Fruit fly (Drosophila melanogaster): ENCODE measurements around the gene CG6885.

CG6885 gene

dm6 chr3L:18771095-18772013, 27.1 kb downstream of the CG6885 start (continued):
- peak; percentile 30; the same call in 1 of the 2 replicates for TF ChIP-seq Gug (GFP tag; IDR thresholded peaks at IDR 0.05)
- no peak for TF ChIP-seq Ets21C (GFP tag; optimal IDR thresholded peaks at IDR 0.05)
- TF ChIP-seq eg (GFP tag; IDR thresholded peaks at IDR 0.05), result peak; percentile 90
- peak; percentile 68 for TF ChIP-seq Sox14 (GFP tag; optimal IDR thresholded peaks at IDR 0.05)
- TF ChIP-seq CG11762 (GFP tag; optimal IDR thresholded peaks at IDR 0.05; ENCODE audit: insufficient read depth), result peak; percentile 1
- TF ChIP-seq CG10669 (GFP tag; optimal IDR thresholded peaks at IDR 0.05), result peak; percentile 42
- TF ChIP-seq achi (GFP tag; optimal IDR thresholded peaks at IDR 0.05), result peak; percentile 54
- TF ChIP-seq OdsH (GFP tag; optimal IDR thresholded peaks at IDR 0.05), result peak; percentile 25
- TF ChIP-seq Hr39 (GFP tag; optimal IDR thresholded peaks at IDR 0.05), result peak; percentile 10
- TF ChIP-seq Lpt (GFP tag; optimal IDR thresholded peaks at IDR 0.05), result peak; percentile 64
- TF ChIP-seq Met (GFP tag; optimal IDR thresholded peaks at IDR 0.05), result peak; percentile 39
- TF ChIP-seq dsx (GFP tag; optimal IDR thresholded peaks at IDR 0.05; ENCODE audit: poor library complexity, severe bottlenecking), result peak; percentile 37
- TF ChIP-seq Ets96B (tag; optimal IDR thresholded peaks at IDR 0.05), result no peak
- TF ChIP-seq vri (GFP tag; optimal IDR thresholded peaks at IDR 0.05), result peak; percentile 98
- TF ChIP-seq Sox102F (GFP tag; optimal IDR thresholded peaks at IDR 0.05), result peak; percentile 5
- peak in 1 of 2 experiments; percentile 46 for TF ChIP-seq salr (GFP tag; optimal IDR thresholded peaks at IDR 0.05)
- TF ChIP-seq CG9139 (GFP tag; optimal IDR thresholded peaks at IDR 0.05), result peak; percentile 48
- TF ChIP-seq CG6808 (GFP tag; optimal IDR thresholded peaks at IDR 0.05), result peak; percentile 76
- peak; percentile 91 for TF ChIP-seq Eip75B (GFP tag; optimal IDR thresholded peaks at IDR 0.05)
- TF ChIP-seq net (GFP tag; optimal IDR thresholded peaks at IDR 0.05), result peak; percentile 78
- no peak for TF ChIP-seq Hr38 (GFP tag; optimal IDR thresholded peaks at IDR 0.05)
- peak; percentile 87 for TF ChIP-seq Eip78C (GFP tag)
- TF ChIP-seq esn (GFP tag; optimal IDR thresholded peaks at IDR 0.05), result peak; percentile 57
- no peak for TF ChIP-seq CG8319 (GFP tag; optimal IDR thresholded peaks at IDR 0.05)
- peak; percentile 54 for TF ChIP-seq CG3919 (GFP tag; optimal IDR thresholded peaks at IDR 0.05)
- peak; percentile 3 for TF ChIP-seq CG31627 (GFP tag; optimal IDR thresholded peaks at IDR 0.05)
- peak; percentile 39 for TF ChIP-seq acj6 (GFP tag; optimal IDR thresholded peaks at IDR 0.05)
- TF ChIP-seq fd85E (GFP tag; optimal IDR thresholded peaks at IDR 0.05), result peak; percentile 46

dm6 chr3L:18772014-18772560, 27.8 kb downstream of the CG6885 start:
- TF ChIP-seq acj6 (GFP tag; optimal IDR thresholded peaks at IDR 0.05) (no peak), fkh (GFP tag; optimal IDR thresholded peaks at IDR 0.05) (peak; percentile 55)

DNA sequence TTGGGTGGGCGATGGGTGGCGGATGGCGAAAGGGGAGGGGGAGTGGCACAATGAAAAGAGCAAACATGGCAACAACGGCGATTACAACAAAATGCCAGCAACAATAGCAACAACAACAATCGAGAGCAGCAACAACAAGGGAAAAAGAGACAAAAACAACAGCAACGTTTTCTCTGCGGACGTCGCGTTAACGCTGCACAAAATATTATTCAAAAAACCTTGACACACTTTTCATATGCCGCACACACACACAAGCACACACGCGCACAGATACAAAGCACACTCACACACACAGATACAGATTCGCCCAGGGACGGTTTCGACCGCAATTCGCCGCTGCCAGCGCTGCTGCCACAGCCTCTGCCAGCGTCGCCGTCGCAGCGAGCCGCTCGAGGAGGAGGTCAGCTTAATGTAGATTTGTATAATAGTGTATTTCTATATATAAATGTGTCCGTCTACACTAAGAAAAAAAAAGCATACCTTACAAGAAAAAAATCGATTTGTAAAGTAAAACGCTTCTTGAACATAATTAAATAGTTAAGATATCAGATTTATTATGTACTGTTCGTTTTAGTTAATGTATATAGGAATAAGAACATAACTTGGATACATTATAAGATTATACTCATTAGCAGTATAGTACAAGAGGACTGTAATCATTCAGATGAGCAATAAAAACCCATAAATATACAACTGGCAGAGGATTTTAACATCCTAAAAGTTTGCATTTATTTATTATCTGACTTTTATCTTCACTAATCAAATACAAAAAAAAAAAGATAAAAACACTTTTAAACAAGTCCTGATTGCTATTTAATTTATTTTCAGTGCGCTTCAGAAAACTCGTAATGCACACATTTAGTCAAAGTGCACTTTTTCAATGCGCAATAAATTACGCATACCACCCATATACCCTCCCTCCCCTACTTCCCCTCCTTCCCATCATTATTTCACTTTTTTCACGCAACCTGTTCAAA, 37.7 kb downstream of the CG6885 start:
- TF ChIP-seq svp (GFP tag) (peak; percentile 2), ss (GFP tag; optimal IDR thresholded peaks at IDR 0.05) (no peak), CG8319 (GFP tag; optimal IDR thresholded peaks at IDR 0.05) (peak; percentile 25), Gug (GFP tag; IDR thresholded peaks at IDR 0.05) (no peak), CG6276 (GFP tag; optimal IDR thresholded peaks at IDR 0.05) (peak; percentile 0), Sox15 (GFP tag; optimal IDR thresholded peaks at IDR 0.05) (peak; percentile 39), CG10631 (GFP tag; optimal IDR thresholded peaks at IDR 0.05) (peak; percentile 11), eg (GFP tag; IDR thresholded peaks at IDR 0.05) (peak; percentile 44; the same call in 1 of the 3 replicates), Eip75B (GFP tag; optimal IDR thresholded peaks at IDR 0.05) (peak; percentile 25), Hr4 (GFP tag; optimal IDR thresholded peaks at IDR 0.05) (peak; percentile 24), Ets21C (GFP tag; optimal IDR thresholded peaks at IDR 0.05) (no peak), CG34406 (GFP tag; optimal IDR thresholded peaks at IDR 0.05) (peak; percentile 48), OdsH (GFP tag; optimal IDR thresholded peaks at IDR 0.05) (peak; percentile 66), CG1621 (tag; optimal IDR thresholded peaks at IDR 0.05) (no peak), CG32006 (GFP tag; optimal IDR thresholded peaks at IDR 0.05) (peak; percentile 40), CG15336 (GFP tag; IDR thresholded peaks at IDR 0.05) (peak; percentile 31; the same call in 1 of the 2 replicates), net (GFP tag; optimal IDR thresholded peaks at IDR 0.05) (peak; percentile 59), fkh (GFP tag; optimal IDR thresholded peaks at IDR 0.05) (peak; percentile 71), acj6 (GFP tag; optimal IDR thresholded peaks at IDR 0.05) (peak; percentile 26), Eip78C (GFP tag) (peak; percentile 90), CG10669 (GFP tag; optimal IDR thresholded peaks at IDR 0.05) (peak; percentile 5), salr (GFP tag; optimal IDR thresholded peaks at IDR 0.05) (peak in 1 of 2 experiments; percentile 17), achi (GFP tag; optimal IDR thresholded peaks at IDR 0.05) (peak; percentile 20), Eip93F (GFP tag; optimal IDR thresholded peaks at IDR 0.05) (no peak), CG11762 (GFP tag; optimal IDR thresholded peaks at IDR 0.05; ENCODE audit: insufficient read depth) (peak; percentile 17), dsx (GFP tag; optimal IDR thresholded peaks at IDR 0.05; ENCODE audit: poor library complexity, severe bottlenecking) (no peak), Ets96B (tag; optimal IDR thresholded peaks at IDR 0.05) (no peak)

All from whole organism, prepupa.